Fruit fly (Drosophila melanogaster) whole organism, embryonic: ENCODE data around the gene Muc68D.
A peak's percentile ranks its signal among the peaks of the same experiment; 100 is the strongest.

ENCODE experiments used
- Atf6 ChIP-seq: fragments of 200-800 bp; sonication (Bioruptor generic); IDR thresholded peaks from 2 replicates; pipeline ENCODE4 v1.3.6; 2022; ENCODE audit warnings: missing biosample characterization, missing genetic modification characterization
- Bgb ChIP-seq: fragments of 200-800 bp; sonication (Bioruptor generic); IDR thresholded peaks from 2 replicates; pipeline ENCODE4 v1.3.6; 2022; ENCODE audit warnings: missing biosample characterization, missing genetic modification characterization; ENCODE audit not compliant: partially characterized antibody
- CG1233 ChIP-seq: fragments of 200-800 bp; sonication (Bioruptor generic); optimal IDR thresholded peaks from 4 replicates; lab custom pipeline; 2018; ENCODE audit warnings: missing biosample characterization, mild to moderate bottlenecking, missing genetic modification characterization
- CG13424 ChIP-seq: fragments of 200-800 bp; sonication (Bioruptor generic); optimal IDR thresholded peaks from 2 replicates; lab custom pipeline; 2019; ENCODE audit warnings: missing biosample characterization, mild to moderate bottlenecking, missing genetic modification characterization, moderate library complexity
- CG14050 ChIP-seq: fragments of 200-800 bp; sonication (Bioruptor generic); IDR thresholded peaks from 3 replicates; pipeline ENCODE4 v1.3.6; 2022; ENCODE audit warnings: missing biosample characterization, missing genetic modification characterization
- CG14710 ChIP-seq: fragments of 200-800 bp; sonication (Bioruptor generic); optimal IDR thresholded peaks from 3 replicates; lab custom pipeline; 2019; ENCODE audit warnings: missing biosample characterization, mild to moderate bottlenecking, missing genetic modification characterization, moderate library complexity
- CG1647 ChIP-seq: fragments of 200-800 bp; sonication (Bioruptor generic); optimal IDR thresholded peaks from 3 replicates; lab custom pipeline; 2016; ENCODE audit warnings: missing biosample characterization, missing genetic modification characterization
- CG16813 ChIP-seq: fragments of 200-800 bp; sonication (Bioruptor generic); IDR thresholded peaks from 3 replicates; pipeline ENCODE4 v1.3.6; 2022; ENCODE audit warnings: missing biosample characterization, missing genetic modification characterization; ENCODE audit not compliant: partially characterized antibody
- CG17612 ChIP-seq: fragments of 200-800 bp; sonication (Bioruptor generic); IDR thresholded peaks from 2 replicates; pipeline ENCODE4 v1.3.6; 2022; ENCODE audit warnings: missing biosample characterization, missing genetic modification characterization
- CG17829 ChIP-seq: fragments of 200-800 bp; optimal IDR thresholded peaks from 2 replicates; lab custom pipeline; 2019; ENCODE audit warnings: missing biosample characterization, mild to moderate bottlenecking, missing genetic modification characterization, moderate library complexity
- CG17912 ChIP-seq: fragments of 200-800 bp; sonication (Bioruptor generic); optimal IDR thresholded peaks from 2 replicates; lab custom pipeline; 2018; ENCODE audit warnings: missing biosample characterization, mild to moderate bottlenecking, missing genetic modification characterization
- CG1832 ChIP-seq: fragments of 200-800 bp; sonication (Bioruptor generic); optimal IDR thresholded peaks from 2 replicates; lab custom pipeline; 2017; ENCODE audit warnings: missing biosample characterization, mild to moderate bottlenecking, missing genetic modification characterization, inconsistent platforms
- CG31388 ChIP-seq: fragments of 200-800 bp; sonication (Bioruptor generic); optimal IDR thresholded peaks from 2 replicates; lab custom pipeline; 2016; ENCODE audit warnings: missing biosample characterization, missing genetic modification characterization
- CG34224 ChIP-seq: fragments of 200-800 bp; sonication (Bioruptor generic); IDR thresholded peaks from 3 replicates; pipeline ENCODE4 v1.3.6; 2022; ENCODE audit warnings: missing biosample characterization, missing genetic modification characterization; ENCODE audit not compliant: partially characterized antibody
- CG6175 ChIP-seq: fragments of 200-800 bp; sonication (Bioruptor generic); IDR thresholded peaks from 3 replicates; pipeline ENCODE4 v1.3.6; 2022; ENCODE audit warnings: missing biosample characterization, missing genetic modification characterization
- CG7786 ChIP-seq: fragments of 200-800 bp; sonication (Bioruptor generic); optimal IDR thresholded peaks from 2 replicates; lab custom pipeline; 2016; ENCODE audit warnings: missing biosample characterization, missing genetic modification characterization
- CG9797 ChIP-seq: fragments of 200-800 bp; sonication (Bioruptor generic); optimal IDR thresholded peaks from 3 replicates; lab custom pipeline; 2018; ENCODE audit warnings: missing biosample characterization, mild to moderate bottlenecking, missing genetic modification characterization
- CG9817 ChIP-seq: fragments of 200-800 bp; sonication (Bioruptor generic); optimal IDR thresholded peaks from 2 replicates; lab custom pipeline; 2018; ENCODE audit warnings: missing biosample characterization, mild to moderate bottlenecking, missing genetic modification characterization, moderate library complexity
- CG9876 ChIP-seq: fragments of 200-800 bp; sonication (Bioruptor generic); optimal IDR thresholded peaks from 2 replicates; lab custom pipeline; 2016; ENCODE audit warnings: missing biosample characterization, missing genetic modification characterization
- CoRest ChIP-seq: fragments of 200-800 bp; sonication (Bioruptor generic); optimal IDR thresholded peaks from 3 replicates; lab custom pipeline; 2018; ENCODE audit warnings: missing biosample characterization, mild to moderate bottlenecking, missing genetic modification characterization, moderate library complexity
- Dll ChIP-seq: fragments of 200-800 bp; sonication (Bioruptor generic); IDR thresholded peaks from 4 replicates; pipeline ENCODE4 v1.3.6; 2022; ENCODE audit warnings: missing biosample characterization, missing genetic modification characterization; ENCODE audit not compliant: partially characterized antibody
- Ets97D ChIP-seq: fragments of 200-800 bp; sonication (Bioruptor generic); optimal IDR thresholded peaks from 3 replicates; lab custom pipeline; 2016; ENCODE audit warnings: missing biosample characterization, missing genetic modification characterization
- HLH3B ChIP-seq: fragments of 200-800 bp; sonication (Bioruptor generic); IDR thresholded peaks from 2 replicates; pipeline ENCODE4 v1.3.6; 2022; ENCODE audit warnings: missing biosample characterization, missing genetic modification characterization
- Hmr ChIP-seq: fragments of 200-800 bp; sonication (Bioruptor generic); optimal IDR thresholded peaks from 3 replicates; lab custom pipeline; 2017; ENCODE audit warnings: mild to moderate bottlenecking, missing biosample characterization, missing genetic modification reagents, missing genetic modification characterization
- Jarid2 ChIP-seq: fragments of 200-800 bp; sonication (Bioruptor generic); optimal IDR thresholded peaks from 3 replicates; lab custom pipeline; 2017; ENCODE audit warnings: mild to moderate bottlenecking, missing biosample characterization, missing genetic modification reagents, missing genetic modification characterization
- MTF-1 ChIP-seq: fragments of 200-800 bp; sonication (Bioruptor generic); optimal IDR thresholded peaks from 2 replicates; lab custom pipeline; 2018; ENCODE audit warnings: missing biosample characterization, mild to moderate bottlenecking, missing genetic modification characterization, borderline replicate concordance
- Opbp ChIP-seq: fragments of 200-800 bp; sonication (Bioruptor generic); IDR thresholded peaks from 3 replicates; pipeline ENCODE4 v1.3.6; 2022; ENCODE audit warnings: missing biosample characterization, missing genetic modification characterization; ENCODE audit not compliant: partially characterized antibody
- ap ChIP-seq: fragments of 200-800 bp; sonication (Bioruptor generic); IDR thresholded peaks from 2 replicates; pipeline ENCODE4 v1.3.6; 2022; ENCODE audit warnings: missing biosample characterization, missing genetic modification characterization
- ash1 ChIP-seq: fragments of 200-800 bp; sonication (Bioruptor generic); optimal IDR thresholded peaks from 2 replicates; lab custom pipeline; 2018; ENCODE audit warnings: missing biosample characterization, mild to moderate bottlenecking, missing genetic modification characterization
- btn ChIP-seq: fragments of 200-800 bp; sonication (Bioruptor generic); optimal IDR thresholded peaks from 2 replicates; lab custom pipeline; 2016; ENCODE audit warnings: missing biosample characterization, missing genetic modification characterization
- cas ChIP-seq: fragments of 200-800 bp; sonication (Bioruptor generic); IDR thresholded peaks from 2 replicates; pipeline ENCODE4 v1.3.6; 2022; ENCODE audit warnings: missing biosample characterization, missing genetic modification characterization
- cato ChIP-seq: fragments of 200-800 bp; sonication (Bioruptor generic); optimal IDR thresholded peaks from 2 replicates; lab custom pipeline; 2016; ENCODE audit warnings: missing biosample characterization, missing genetic modification characterization, borderline replicate concordance
- chif ChIP-seq, 2 experiments: fragments of 200-800 bp; sonication (Bioruptor generic); optimal IDR thresholded peaks; 3 replicates each; lab custom pipeline; 2016; ENCODE audit warnings: missing biosample characterization in 2 of 2, missing genetic modification characterization in 2 of 2
- crol ChIP-seq: fragments of 200-800 bp; sonication (Bioruptor generic); IDR thresholded peaks from 2 replicates; pipeline ENCODE4 v1.3.6; 2022; ENCODE audit warnings: missing biosample characterization, missing genetic modification characterization
- fd96Cb ChIP-seq: fragments of 200-800 bp; sonication (Bioruptor generic); optimal IDR thresholded peaks from 2 replicates; lab custom pipeline; 2018; ENCODE audit warnings: missing biosample characterization, mild to moderate bottlenecking, missing genetic modification characterization, moderate library complexity
- gem ChIP-seq: fragments of 200-800 bp; sonication (Bioruptor generic); optimal IDR thresholded peaks from 2 replicates; lab custom pipeline; 2019; ENCODE audit warnings: missing biosample characterization, mild to moderate bottlenecking, missing genetic modification characterization, moderate library complexity
- hth ChIP-seq: fragments of >200 bp; optimal IDR thresholded peaks from 2 replicates; lab custom pipeline; 2017; ENCODE audit warnings: inconsistent platforms
- nerfin-1 ChIP-seq: fragments of 200-800 bp; sonication (Bioruptor generic); optimal IDR thresholded peaks from 3 replicates; lab custom pipeline; 2019; ENCODE audit warnings: missing biosample characterization, mild to moderate bottlenecking, missing genetic modification characterization, moderate library complexity
- nerfin-2 ChIP-seq: fragments of 200-800 bp; sonication (Bioruptor generic); IDR thresholded peaks from 2 replicates; pipeline ENCODE4 v1.3.6; 2022; ENCODE audit warnings: missing biosample characterization, missing genetic modification characterization; ENCODE audit not compliant: partially characterized antibody
- oc ChIP-seq: fragments of 200-800 bp; sonication (Bioruptor generic); optimal IDR thresholded peaks from 2 replicates; lab custom pipeline; 2018; ENCODE audit warnings: missing biosample characterization, mild to moderate bottlenecking, missing genetic modification characterization, moderate library complexity
- odd ChIP-seq: fragments of 200-800 bp; sonication (Bioruptor generic); optimal IDR thresholded peaks from 2 replicates; lab custom pipeline; 2017; ENCODE audit warnings: missing biosample characterization, mild to moderate bottlenecking, missing genetic modification characterization
- pan ChIP-seq, 4 experiments: fragments of >200 bp in 3 of 4; fragments of 200-800 bp in 1 of 4; sonication (Bioruptor generic) in 1 of 4; optimal IDR thresholded peaks in 3 of 4; IDR thresholded peaks in 1 of 4; 2 replicates each; pipeline versions ENCODE4 v1.3.6 to Lab custom; 2017 to 2022; ENCODE audit warnings: missing biosample characterization in 2 of 4, missing genetic modification characterization in 2 of 4, mixed read lengths in 1 of 4
- pnt ChIP-seq: fragments of 200-800 bp; sonication (Bioruptor generic); optimal IDR thresholded peaks from 3 replicates; lab custom pipeline; 2016; ENCODE audit warnings: missing biosample characterization, missing genetic modification characterization
- scrt ChIP-seq: fragments of 200-800 bp; sonication (Bioruptor generic); optimal IDR thresholded peaks from 2 replicates; lab custom pipeline; 2018; ENCODE audit warnings: missing biosample characterization, mild to moderate bottlenecking, missing genetic modification characterization, moderate library complexity
- sqz ChIP-seq: fragments of 200-800 bp; sonication (Bioruptor generic); optimal IDR thresholded peaks from 3 replicates; lab custom pipeline; 2018; ENCODE audit warnings: missing biosample characterization, mild to moderate bottlenecking, missing genetic modification characterization
- tgo ChIP-seq: fragments of 200-800 bp; sonication (Bioruptor generic); IDR thresholded peaks from 3 replicates; pipeline ENCODE4 v1.3.6; 2022; ENCODE audit warnings: missing biosample characterization, missing genetic modification characterization
- twi ChIP-seq: fragments of 200-800 bp; optimal IDR thresholded peaks from 2 replicates; lab custom pipeline; 2019; ENCODE audit warnings: missing biosample characterization, mild to moderate bottlenecking, missing genetic modification characterization, moderate library complexity
- wdn ChIP-seq: fragments of 200-800 bp; sonication (Bioruptor generic); IDR thresholded peaks from 2 replicates; pipeline ENCODE4 v1.3.6; 2022; ENCODE audit warnings: missing biosample characterization, missing genetic modification characterization

The Muc68D gene

DNA sequence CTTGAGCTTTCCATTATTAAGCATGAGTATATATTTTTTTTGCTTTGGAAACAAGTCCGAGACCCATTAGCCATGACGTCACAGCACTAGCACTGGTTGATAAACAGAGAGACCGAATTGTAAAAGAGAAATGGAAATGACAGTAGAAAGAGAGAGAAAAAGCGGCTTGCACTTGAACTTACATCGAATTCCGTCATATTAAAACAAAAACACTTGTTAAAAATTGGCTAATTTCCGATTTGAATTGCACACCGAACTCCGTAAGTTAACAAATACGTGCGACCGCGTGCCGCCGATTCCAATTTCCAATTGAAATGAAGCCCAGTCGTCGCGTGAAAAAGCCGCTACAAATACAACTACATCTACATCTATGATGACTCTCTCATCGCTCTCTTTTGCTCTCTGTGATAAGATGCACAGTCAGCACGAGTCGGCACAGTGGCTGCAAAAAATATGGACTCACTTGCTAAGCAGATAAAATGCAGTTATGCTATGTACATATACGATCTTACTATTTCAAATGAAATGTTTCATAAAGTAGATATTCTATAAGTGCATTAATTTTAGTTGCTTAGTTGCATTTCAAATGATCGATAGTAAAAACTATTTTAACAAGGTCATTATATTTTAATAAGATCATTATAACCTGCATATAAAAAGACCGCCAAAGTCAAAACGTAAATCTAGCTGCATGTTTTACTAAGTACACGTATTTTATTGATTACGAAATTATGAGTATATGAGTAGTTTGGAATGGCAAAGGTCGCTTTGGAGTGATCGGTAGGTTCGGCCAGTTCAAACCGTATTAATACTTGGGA lies 47.9 kb upstream of the Muc68D start (continued):
- TF ChIP-seq CG16813 (GFP tag; lab: Robert Waterston, UW) (no peak), Atf6 (GFP tag; lab: Robert Waterston, UW) (peak; percentile 70), pan (optimal IDR thresholded peaks at IDR 0.05; lab: Kevin White, UChicago) (no peak), pan (GFP tag; optimal IDR thresholded peaks at IDR 0.05 in 1 of 2, IDR thresholded peaks at IDR 0.05 in 1 of 2) (peak in 1 of 2 experiments; percentile 74), CG7786 (GFP tag; lab: Kevin White, UChicago) (no peak), CG6175 (GFP tag; lab: Robert Waterston, UW) (no peak), chif (GFP tag; optimal IDR thresholded peaks at IDR 0.05; lab: Kevin White, UChicago) (peak in 1 of 2 experiments; percentile 12), CoRest (peak; percentile 16), tgo (GFP tag; lab: Robert Waterston, UW) (peak; percentile 44; the same call in 1 of the 3 replicates), sqz (GFP tag; lab: Kevin White, UChicago) (peak; percentile 72), cato (GFP tag; lab: Kevin White, UChicago) (no peak), CG17829 (tag; lab: Kevin White, UChicago) (peak; percentile 53), ash1 (no peak), Ets97D (GFP tag; lab: Kevin White, UChicago) (no peak), crol (GFP tag; lab: Robert Waterston, UW) (no peak), Dll (GFP tag; lab: Robert Waterston, UW) (peak; percentile 60; the same call in 1 of the 4 replicates), cas (GFP tag; lab: Robert Waterston, UW) (no peak), hth (no peak), fd96Cb (tag; lab: Kevin White, UChicago) (no peak), MTF-1 (no peak), wdn (GFP tag; lab: Robert Waterston, UW) (0 out of 2 replicates have a peak, but pooled peaks have one; percentile 38), scrt (GFP tag; lab: Kevin White, UChicago) (peak; percentile 12), gem (tag; lab: Kevin White, UChicago) (no peak), oc (peak; percentile 16), CG1233 (GFP tag; lab: Kevin White, UChicago) (peak; percentile 16), odd (GFP tag; lab: Kevin White, UChicago) (no peak), Bgb (GFP tag; lab: Robert Waterston, UW) (no peak), Opbp (GFP tag; lab: Robert Waterston, UW) (no peak), ap (GFP tag; lab: Robert Waterston, UW) (no peak), pnt (GFP tag; lab: Kevin White, UChicago) (no peak), CG17912 (GFP tag; lab: Kevin White, UChicago) (no peak), CG13424 (tag; lab: Kevin White, UChicago) (peak; percentile 57), CG9797 (GFP tag; lab: Kevin White, UChicago) (no peak), CG34224 (GFP tag; lab: Robert Waterston, UW) (no peak), CG9817 (peak; percentile 7), nerfin-2 (GFP tag; lab: Robert Waterston, UW) (no peak), CG17612 (GFP tag; lab: Robert Waterston, UW) (no peak), CG31388 (GFP tag; lab: Kevin White, UChicago) (no peak), CG14710 (tag; lab: Kevin White, UChicago) (no peak), twi (tag; lab: Kevin White, UChicago) (no peak), CG14050 (GFP tag; lab: Robert Waterston, UW) (no peak), Hmr (GFP tag; lab: Kevin White, UChicago) (peak; percentile 29), nerfin-1 (tag; lab: Kevin White, UChicago) (peak; percentile 45), Jarid2 (GFP tag; lab: Kevin White, UChicago) (peak; percentile 48), btn (GFP tag; lab: Kevin White, UChicago) (no peak), CG1832 (GFP tag; lab: Kevin White, UChicago) (no peak), HLH3B (GFP tag; lab: Robert Waterston, UW) (peak; percentile 42; the same call in 1 of the 2 replicates), CG9876 (GFP tag; lab: Kevin White, UChicago) (no peak), CG1647 (no peak)
